Worm (Caenorhabditis elegans): ENCODE measurements around the gene C25F9.12.

DNA sequence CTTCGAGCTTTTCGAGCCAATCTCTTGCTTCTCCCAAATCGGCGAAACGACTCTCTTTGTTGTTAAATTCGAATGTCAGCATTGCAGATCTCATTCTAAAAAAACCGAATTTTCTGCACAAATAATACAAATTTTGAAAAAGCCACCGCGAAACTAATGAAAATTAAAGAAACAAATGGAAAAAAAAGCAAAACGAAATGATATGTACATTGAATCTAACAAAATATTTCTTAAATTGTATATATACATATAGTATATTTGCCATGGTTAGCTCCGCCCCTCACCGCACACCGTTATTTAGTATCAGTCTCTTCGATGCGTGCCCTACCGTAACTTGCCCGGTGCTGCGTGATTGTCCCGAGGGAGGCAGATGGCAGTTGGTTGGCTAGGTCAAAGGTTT is 2.1 kb downstream of the C25F9.12 start, which contains the start of gene srw-86:
- TF ChIP-seq dao-5 (tag; optimal IDR thresholded peaks at IDR 0.05) (no peak), W03F9.2 (tag; optimal IDR thresholded peaks at IDR 0.05) (no peak), him-1 (tag; optimal IDR thresholded peaks at IDR 0.05) (no peak)

Data from whole organism, L4/young adult.